Worm (Caenorhabditis elegans) whole organism, L4/young adult: Measurements from ENCODE around the gene K08E4.7.

Experiments
- W03F9.2 ChIP-seq: fragments of 150-350 bp; optimal IDR thresholded peaks from 2 replicates; lab custom pipeline; 2014; ENCODE audit warnings: missing biosample characterization, missing genetic modification characterization
- dao-5 ChIP-seq: sonication (generic microtip); optimal IDR thresholded peaks from 2 replicates; lab custom pipeline; 2016; ENCODE audit warnings: missing genotype, missing genetic modification characterization, moderate library complexity, missing compliant biosample characterization
- him-1 ChIP-seq: sonication (generic microtip); optimal IDR thresholded peaks from 2 replicates; lab custom pipeline; 2016; ENCODE audit warnings: missing genotype, missing genetic modification reagents, missing genetic modification characterization, missing compliant biosample characterization

DNA sequence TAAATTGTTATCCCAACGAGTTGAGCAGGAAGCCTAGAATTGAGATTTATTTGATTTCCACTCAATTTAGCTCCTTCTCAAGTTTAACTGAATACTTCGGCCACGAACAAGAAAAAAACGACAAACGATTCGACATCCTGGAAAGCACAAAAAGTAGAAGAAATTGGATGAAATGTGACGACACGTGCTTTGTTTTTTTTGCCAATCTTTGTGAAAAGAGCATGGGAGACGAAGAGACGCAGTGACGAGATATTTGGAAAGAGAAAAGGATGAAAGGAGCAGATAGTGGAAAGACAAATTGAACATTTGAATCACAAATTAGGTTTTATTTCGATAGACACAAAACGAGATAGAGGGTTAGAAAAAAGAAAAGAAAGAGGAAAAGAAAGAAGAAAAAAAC lies 38.9 kb downstream of the K08E4.7 start:
- no peak for TF ChIP-seq dao-5 (tag; lab: Kevin White, UChicago)
- no peak for TF ChIP-seq him-1 (tag; lab: Kevin White, UChicago)
- TF ChIP-seq W03F9.2: no peak
